Worm (Caenorhabditis elegans): ENCODE measurements around the gene srh-276.

Gene srh-276

DNA sequence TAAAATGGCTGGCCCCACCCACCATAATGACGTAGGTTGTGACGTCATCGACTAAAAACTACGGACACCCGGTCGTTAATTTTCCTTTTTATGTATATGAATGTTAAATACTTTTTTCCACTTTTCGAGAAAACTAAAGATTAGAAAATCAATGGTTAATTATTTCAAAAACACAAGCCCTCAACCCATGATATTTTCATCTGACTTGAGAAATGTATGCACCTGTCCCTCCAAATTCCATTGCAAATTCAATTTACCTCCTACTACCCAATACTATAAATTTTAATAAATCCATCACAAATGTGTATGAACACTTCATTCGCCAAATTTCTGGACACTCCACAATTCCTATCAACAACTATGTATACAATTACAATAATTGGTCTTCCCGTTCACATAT, at the start of gene srh-276:
TSS of gene srh-276 (plus strand) at position 301 of the 400 bp plus-strand sequence.
- TF ChIP-seq klf-2 (GFP tag; conservative IDR thresholded peaks at IDR 0.05) (no peak), ztf-29 (GFP tag; IDR thresholded peaks at IDR 0.05) (no peak), T22C8.4 (GFP tag; IDR thresholded peaks at IDR 0.05) (no peak), tab-1 (GFP tag; IDR thresholded peaks at IDR 0.05) (no peak), ztf-23 (GFP tag; IDR thresholded peaks at IDR 0.05) (no peak), med-1 (GFP tag; optimal IDR thresholded peaks at IDR 0.05; ENCODE audit: insufficient read depth) (no peak), cog-1 (tag; optimal IDR thresholded peaks at IDR 0.05) (no peak)

DNA sequence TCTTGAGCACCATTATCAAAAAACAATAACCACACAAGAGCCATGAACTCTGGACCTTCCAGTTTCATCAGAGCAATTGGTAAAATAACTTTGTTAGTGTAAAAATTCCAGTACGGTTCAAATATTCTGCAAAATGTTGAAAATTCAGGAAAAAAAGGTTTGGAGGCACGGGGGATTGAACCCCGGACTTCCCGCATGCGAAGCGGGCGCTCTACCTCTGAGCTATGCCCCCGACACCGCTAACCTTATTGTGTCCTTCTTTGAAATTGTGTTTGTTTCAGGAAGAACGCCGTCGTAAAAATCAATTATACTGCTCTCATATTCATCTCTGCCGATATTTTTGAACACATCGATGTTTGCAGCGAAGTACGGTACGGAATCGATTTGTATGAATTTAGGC, 49.3 kb upstream of the srh-276 start:
- 0 out of 2 replicates have a peak, but pooled peaks have one; percentile 28 for TF ChIP-seq flt-1 (GFP tag; IDR thresholded peaks at IDR 0.05)
- TF ChIP-seq ztf-29 (GFP tag; IDR thresholded peaks at IDR 0.05), result no peak
- TF ChIP-seq cog-1 (tag; optimal IDR thresholded peaks at IDR 0.05), result no peak

DNA sequence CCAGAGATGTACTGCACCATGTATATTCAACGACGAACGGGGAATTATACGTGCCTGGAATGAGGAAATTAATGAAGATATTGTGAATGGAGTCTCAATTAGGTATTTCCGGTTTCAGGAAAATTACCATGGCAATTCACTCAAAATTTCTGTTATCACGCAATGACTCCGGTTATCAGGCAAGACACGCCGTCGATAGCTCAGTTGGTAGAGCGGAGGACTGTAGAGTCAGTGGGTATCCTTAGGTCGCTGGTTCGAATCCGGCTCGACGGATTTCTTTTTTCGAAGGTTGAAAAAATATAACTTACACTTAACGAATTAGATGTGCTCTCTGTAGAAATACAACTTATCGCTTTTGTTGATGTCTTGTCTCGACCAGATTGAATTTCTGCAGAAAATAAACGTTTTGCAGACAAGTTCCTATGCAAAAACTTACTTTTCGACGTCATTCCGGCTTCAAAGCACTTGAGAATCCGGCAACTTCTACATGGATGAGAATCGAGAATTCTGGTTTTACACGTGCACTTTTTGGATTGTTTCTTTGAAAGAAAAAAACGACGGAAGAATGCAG, 48.6 kb upstream of the srh-276 start:
- TF ChIP-seq ref-1 (GFP tag; conservative IDR thresholded peaks at IDR 0.05), result no peak
- no peak for TF ChIP-seq flt-1 (GFP tag; IDR thresholded peaks at IDR 0.05)
- no peak for TF ChIP-seq klf-2 (GFP tag; conservative IDR thresholded peaks at IDR 0.05)
- TF ChIP-seq ztf-23 (GFP tag; IDR thresholded peaks at IDR 0.05), result no peak
- TF ChIP-seq med-1 (GFP tag; optimal IDR thresholded peaks at IDR 0.05; ENCODE audit: insufficient read depth), result no peak
- TF ChIP-seq T22C8.4 (GFP tag; IDR thresholded peaks at IDR 0.05), result no peak
- TF ChIP-seq ztf-29 (GFP tag; IDR thresholded peaks at IDR 0.05), result no peak
- no peak for TF ChIP-seq cog-1 (tag; optimal IDR thresholded peaks at IDR 0.05)
- TF ChIP-seq tab-1 (GFP tag; IDR thresholded peaks at IDR 0.05), result no peak

DNA sequence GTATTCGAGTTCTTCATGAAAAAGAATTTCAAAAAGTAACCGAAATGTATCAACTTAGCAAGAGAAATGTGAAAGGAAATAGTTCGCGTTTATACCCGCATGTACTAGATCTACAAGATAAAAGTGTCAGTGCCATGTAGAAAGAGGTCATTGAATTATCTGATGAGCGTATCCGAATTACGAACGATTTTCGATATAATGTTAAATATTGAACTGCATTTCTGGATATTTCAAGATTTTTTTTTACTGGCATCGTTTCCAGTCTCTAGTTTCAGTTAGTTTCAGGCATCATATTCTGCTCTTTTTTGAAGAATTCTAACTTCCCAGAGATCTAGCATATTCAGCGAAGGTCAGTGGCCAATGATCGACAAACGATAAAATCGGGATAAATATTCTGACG, 47.8 kb upstream of the srh-276 start, which contains the start of gene nhr-150:
TSS of gene nhr-150 (minus strand) at position 92 of the 400 bp plus-strand sequence.
- TF ChIP-seq med-1 (GFP tag; optimal IDR thresholded peaks at IDR 0.05; ENCODE audit: insufficient read depth) (no peak), ref-1 (GFP tag; conservative IDR thresholded peaks at IDR 0.05) (no peak)

DNA sequence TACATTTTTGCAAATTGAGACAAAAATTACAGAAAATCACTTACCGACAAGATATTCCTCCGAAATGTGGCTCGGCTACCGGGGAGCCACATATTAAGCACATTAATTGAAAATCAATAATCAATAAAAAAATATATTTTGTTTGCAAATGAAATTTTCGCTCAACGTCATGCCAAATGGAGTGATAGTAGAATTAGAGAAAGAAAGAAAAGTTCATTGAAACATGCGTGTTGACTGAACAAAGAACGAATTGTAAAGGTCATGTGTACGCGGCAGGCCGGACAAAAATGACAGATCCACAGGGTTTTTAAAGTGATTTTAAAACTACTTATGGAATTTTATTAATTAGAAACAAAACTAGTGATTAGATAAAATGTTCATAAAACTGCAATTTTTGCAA, 45.6 kb upstream of the srh-276 start:
- TF ChIP-seq klf-2 (GFP tag; conservative IDR thresholded peaks at IDR 0.05), result no peak
- no peak for TF ChIP-seq ztf-29 (GFP tag; IDR thresholded peaks at IDR 0.05)
- no peak for TF ChIP-seq T22C8.4 (GFP tag; IDR thresholded peaks at IDR 0.05)
- no peak for TF ChIP-seq cog-1 (tag; optimal IDR thresholded peaks at IDR 0.05)
- TF ChIP-seq tab-1 (GFP tag; IDR thresholded peaks at IDR 0.05), result no peak
- TF ChIP-seq ztf-23 (GFP tag; IDR thresholded peaks at IDR 0.05), result no peak
- TF ChIP-seq med-1 (GFP tag; optimal IDR thresholded peaks at IDR 0.05; ENCODE audit: insufficient read depth), result no peak
- TF ChIP-seq ref-1 (GFP tag; conservative IDR thresholded peaks at IDR 0.05), result no peak
- no peak for TF ChIP-seq flt-1 (GFP tag; IDR thresholded peaks at IDR 0.05)

DNA sequence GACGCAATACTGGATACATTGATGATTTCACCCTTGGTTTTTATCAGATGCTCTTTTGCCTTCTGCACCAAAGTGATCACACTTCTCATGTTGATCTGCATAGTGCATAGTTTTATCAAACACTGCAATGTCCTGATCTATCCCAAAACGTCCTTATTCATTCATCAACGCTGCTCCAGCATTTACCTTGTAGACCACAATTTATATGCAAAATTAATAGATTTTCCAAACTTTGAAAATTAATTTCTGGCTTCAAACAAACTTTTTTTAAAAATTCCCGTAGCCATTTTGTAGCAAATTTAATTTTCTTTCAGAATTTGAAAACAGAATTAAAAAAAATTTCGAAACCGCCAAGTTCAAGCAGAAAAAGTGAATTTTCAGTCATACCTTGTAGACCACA, 44.6 kb upstream of the srh-276 start, which contains the start of gene C06B8.3:
TSS of gene C06B8.3 (minus strand) at position 101 of the 400 bp plus-strand sequence.
- no peak for TF ChIP-seq ztf-29 (GFP tag; IDR thresholded peaks at IDR 0.05)
- no peak for TF ChIP-seq cog-1 (tag; optimal IDR thresholded peaks at IDR 0.05)
- no peak for TF ChIP-seq tab-1 (GFP tag; IDR thresholded peaks at IDR 0.05)
- TF ChIP-seq flt-1 (GFP tag; IDR thresholded peaks at IDR 0.05), result no peak
- no peak for TF ChIP-seq med-1 (GFP tag; optimal IDR thresholded peaks at IDR 0.05; ENCODE audit: insufficient read depth)

DNA sequence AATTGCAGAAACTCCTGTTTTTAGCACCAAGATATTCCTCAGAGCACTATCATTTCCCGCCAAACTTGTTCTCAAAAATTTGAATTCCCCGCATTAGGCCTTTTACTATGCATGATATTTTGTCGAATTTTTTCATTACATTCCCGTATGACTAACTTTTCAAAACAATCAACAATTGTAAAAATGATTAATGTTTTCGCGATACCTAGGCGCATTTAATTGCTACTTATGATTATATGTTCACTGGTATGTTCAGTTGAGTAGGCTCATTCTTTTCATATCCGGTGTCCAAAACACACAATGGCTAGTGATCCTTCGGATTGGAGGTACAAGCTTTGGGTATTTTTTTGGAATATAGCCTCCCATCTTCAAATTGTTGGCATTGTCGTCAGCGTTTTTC, 41.4 kb upstream of the srh-276 start, which contains the start of gene srw-21:
TSS of gene srw-21 (plus strand) at position 301 of the 400 bp plus-strand sequence.
- TF ChIP-seq tab-1 (GFP tag; IDR thresholded peaks at IDR 0.05) (no peak), ref-1 (GFP tag; conservative IDR thresholded peaks at IDR 0.05) (no peak)

DNA sequence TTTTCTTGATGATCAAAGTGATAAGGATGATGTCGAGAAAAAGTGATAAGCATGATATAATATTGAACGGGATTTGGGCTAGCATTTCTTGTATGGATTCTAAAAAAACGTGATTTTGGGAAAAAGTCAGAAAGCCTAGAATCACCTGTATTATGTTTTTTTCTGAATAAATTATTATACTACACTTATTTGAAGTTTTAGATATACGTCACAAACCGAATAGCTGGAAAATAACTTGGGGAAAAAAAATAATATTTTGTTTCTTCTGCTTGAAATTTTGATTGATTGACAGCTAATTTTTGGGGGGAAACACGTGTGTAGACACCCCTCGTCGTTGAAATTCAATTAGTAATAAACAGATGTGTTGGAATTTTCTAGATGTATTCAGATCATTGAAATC, 36.7 kb upstream of the srh-276 start, which contains the start of gene str-264:
TSS of gene str-264 (minus strand) at position 101 of the 400 bp plus-strand sequence.
- TF ChIP-seq flt-1 (GFP tag; IDR thresholded peaks at IDR 0.05), result no peak
- no peak for TF ChIP-seq ref-1 (GFP tag; conservative IDR thresholded peaks at IDR 0.05)
- no peak for TF ChIP-seq ztf-29 (GFP tag; IDR thresholded peaks at IDR 0.05)
- TF ChIP-seq klf-2 (GFP tag; conservative IDR thresholded peaks at IDR 0.05), result no peak
- no peak for TF ChIP-seq T22C8.4 (GFP tag; IDR thresholded peaks at IDR 0.05)
- no peak for TF ChIP-seq tab-1 (GFP tag; IDR thresholded peaks at IDR 0.05)
- TF ChIP-seq med-1 (GFP tag; optimal IDR thresholded peaks at IDR 0.05; ENCODE audit: insufficient read depth), result no peak
- no peak for TF ChIP-seq cog-1 (tag; optimal IDR thresholded peaks at IDR 0.05)
- no peak for TF ChIP-seq ztf-23 (GFP tag; IDR thresholded peaks at IDR 0.05)

DNA sequence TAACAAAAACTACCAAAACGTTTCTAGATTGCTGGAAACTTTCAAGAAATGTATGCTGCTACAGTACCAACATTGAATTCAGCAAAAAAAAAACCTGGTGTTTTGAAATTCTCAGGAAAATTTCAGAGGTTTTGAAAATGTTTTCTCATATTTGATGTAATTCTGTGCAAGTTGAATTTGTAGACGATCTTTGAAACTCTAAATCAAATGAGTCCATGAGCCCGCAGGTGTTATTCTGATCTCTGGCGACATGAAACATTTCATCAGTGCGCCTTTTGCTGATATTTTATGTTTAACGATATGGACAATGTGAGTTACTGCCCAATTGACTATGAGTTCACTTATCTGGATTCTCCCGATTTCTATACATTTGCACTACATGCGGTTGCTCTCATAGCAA, 35.5 kb upstream of the srh-276 start, which contains the start of gene srh-218:
TSS of gene srh-218 (plus strand) at position 301 of the 400 bp plus-strand sequence.
- TF ChIP-seq ref-1 (GFP tag; conservative IDR thresholded peaks at IDR 0.05), result no peak
- TF ChIP-seq cog-1 (tag; optimal IDR thresholded peaks at IDR 0.05), result no peak
- no peak for TF ChIP-seq ztf-29 (GFP tag; IDR thresholded peaks at IDR 0.05)
- no peak for TF ChIP-seq T22C8.4 (GFP tag; IDR thresholded peaks at IDR 0.05)
- no peak for TF ChIP-seq ztf-23 (GFP tag; IDR thresholded peaks at IDR 0.05)
- no peak for TF ChIP-seq flt-1 (GFP tag; IDR thresholded peaks at IDR 0.05)

DNA sequence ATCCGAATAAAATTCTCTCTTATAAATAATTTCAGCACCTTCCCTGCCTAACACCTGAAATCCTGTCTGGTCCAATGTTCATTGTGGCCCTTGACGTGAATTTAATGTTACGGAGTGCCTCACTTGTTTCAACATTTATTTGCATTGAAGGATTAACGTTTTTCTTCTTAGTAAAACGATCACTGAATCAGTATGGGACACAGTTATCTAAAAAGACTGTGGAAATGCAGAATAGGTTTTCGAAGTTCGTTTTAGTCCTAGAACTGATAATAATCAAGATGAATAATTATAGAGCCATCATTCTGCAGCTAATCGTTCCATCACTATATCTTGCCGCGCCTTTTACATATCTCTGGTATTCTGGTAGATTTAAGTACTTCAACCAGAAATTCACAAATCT, 34.0 kb upstream of the srh-276 start, which contains the start of gene srh-219:
TSS of gene srh-219 (plus strand) at position 301 of the 400 bp plus-strand sequence.
- no peak for TF ChIP-seq T22C8.4 (GFP tag; IDR thresholded peaks at IDR 0.05)
- no peak for TF ChIP-seq med-1 (GFP tag; optimal IDR thresholded peaks at IDR 0.05; ENCODE audit: insufficient read depth)
- no peak for TF ChIP-seq flt-1 (GFP tag; IDR thresholded peaks at IDR 0.05)
- TF ChIP-seq cog-1 (tag; optimal IDR thresholded peaks at IDR 0.05), result no peak
- no peak for TF ChIP-seq ztf-23 (GFP tag; IDR thresholded peaks at IDR 0.05)
- TF ChIP-seq ref-1 (GFP tag; conservative IDR thresholded peaks at IDR 0.05), result no peak
- TF ChIP-seq klf-2 (GFP tag; conservative IDR thresholded peaks at IDR 0.05), result no peak
- TF ChIP-seq tab-1 (GFP tag; IDR thresholded peaks at IDR 0.05), result no peak
- no peak for TF ChIP-seq ztf-29 (GFP tag; IDR thresholded peaks at IDR 0.05)

All from whole organism, midembryonic.